Fruit fly (Drosophila melanogaster) whole organism, pupa: ENCODE measurements around the gene CG2126.

Experiments used
- CG10348 ChIP-seq: fragments of 200-800 bp; sonication (Bioruptor generic); IDR thresholded peaks from 2 replicates; pipeline ENCODE4 v1.3.6; 2022; ENCODE audit warnings: missing biosample characterization, missing genetic modification characterization
- CG12605 ChIP-seq: fragments of 200-800 bp; sonication (Bioruptor generic); IDR thresholded peaks from 2 replicates; pipeline ENCODE4 v1.3.6; 2022; ENCODE audit warnings: missing biosample characterization, missing genetic modification characterization
- CG13204 ChIP-seq: fragments of 200-800 bp; sonication (Bioruptor generic); optimal IDR thresholded peaks from 2 replicates; lab custom pipeline; 2018; ENCODE audit warnings: missing biosample characterization, mild to moderate bottlenecking, missing genetic modification characterization, moderate library complexity
- CG14655 ChIP-seq: fragments of 200-800 bp; sonication (Bioruptor generic); optimal IDR thresholded peaks from 3 replicates; lab custom pipeline; 2017; ENCODE audit warnings: mild to moderate bottlenecking, missing biosample characterization, missing genetic modification reagents, missing genetic modification characterization
- CG15710 ChIP-seq: fragments of 200-800 bp; sonication (Bioruptor generic); optimal IDR thresholded peaks from 2 replicates; lab custom pipeline; 2018; ENCODE audit warnings: missing biosample characterization, mild to moderate bottlenecking, missing genetic modification characterization, moderate library complexity
- CG17806 ChIP-seq: fragments of 200-800 bp; sonication (Bioruptor generic); optimal IDR thresholded peaks from 2 replicates; lab custom pipeline; 2018; ENCODE audit warnings: missing biosample characterization, mild to moderate bottlenecking, missing genetic modification characterization, moderate library complexity
- CG32121 ChIP-seq: fragments of 200-800 bp; sonication (Bioruptor generic); IDR thresholded peaks from 2 replicates; pipeline ENCODE4 v1.3.6; 2022; ENCODE audit warnings: missing biosample characterization, missing genetic modification characterization
- CG34367 ChIP-seq: fragments of 200-800 bp; sonication (Bioruptor generic); optimal IDR thresholded peaks from 2 replicates; lab custom pipeline; 2018; ENCODE audit warnings: missing biosample characterization, mild to moderate bottlenecking, missing genetic modification characterization
- CG4496 ChIP-seq: fragments of 200-800 bp; sonication (Bioruptor generic); IDR thresholded peaks from 3 replicates; pipeline ENCODE4 v1.3.6; 2022; ENCODE audit warnings: missing biosample characterization, missing genetic modification characterization
- CG8159 ChIP-seq: fragments of 200-800 bp; sonication (Bioruptor generic); optimal IDR thresholded peaks from 3 replicates; lab custom pipeline; 2018; ENCODE audit warnings: missing biosample characterization, mild to moderate bottlenecking, missing genetic modification characterization, moderate library complexity
- CG8301 ChIP-seq: fragments of 200-800 bp; sonication (Bioruptor generic); optimal IDR thresholded peaks from 2 replicates; lab custom pipeline; 2018; ENCODE audit warnings: missing biosample characterization, mild to moderate bottlenecking, missing genetic modification characterization
- CG9948 ChIP-seq: fragments of 200-800 bp; sonication (Bioruptor generic); optimal IDR thresholded peaks from 2 replicates; lab custom pipeline; 2018; ENCODE audit warnings: missing biosample characterization, mild to moderate bottlenecking, missing genetic modification characterization, moderate library complexity
- D1 ChIP-seq: fragments of 200-800 bp; sonication (Bioruptor generic); optimal IDR thresholded peaks from 2 replicates; lab custom pipeline; 2018; ENCODE audit warnings: missing biosample characterization, mild to moderate bottlenecking, missing genetic modification characterization, moderate library complexity
- EcR ChIP-seq: fragments of 200-800 bp; sonication (Bioruptor generic); optimal IDR thresholded peaks from 3 replicates; lab custom pipeline; 2019; ENCODE audit warnings: missing biosample characterization, missing genetic modification characterization, mild to moderate bottlenecking, moderate library complexity, missing genetic modification reagents
- Ets98B ChIP-seq: fragments of 200-800 bp; sonication (Bioruptor generic); IDR thresholded peaks from 2 replicates; pipeline ENCODE4 v1.3.6; 2022; ENCODE audit warnings: missing biosample characterization, missing genetic modification characterization
- Pif1A ChIP-seq: fragments of 200-800 bp; sonication (Bioruptor generic); optimal IDR thresholded peaks from 3 replicates; lab custom pipeline; 2016; ENCODE audit warnings: missing biosample characterization, missing genetic modification characterization
- Pif1B ChIP-seq: fragments of 200-800 bp; sonication (Bioruptor generic); optimal IDR thresholded peaks from 3 replicates; lab custom pipeline; 2016; ENCODE audit warnings: missing biosample characterization, missing genetic modification characterization
- Snoo ChIP-seq: fragments of 200-800 bp; sonication (Bioruptor generic); optimal IDR thresholded peaks from 3 replicates; lab custom pipeline; 2017; ENCODE audit warnings: missing biosample characterization, mild to moderate bottlenecking, missing genetic modification characterization, inconsistent platforms
- fd96Ca ChIP-seq: fragments of 200-800 bp; sonication (Bioruptor generic); IDR thresholded peaks from 3 replicates; pipeline ENCODE4 v1.3.6; 2022; ENCODE audit warnings: missing biosample characterization, missing genetic modification characterization
- gl ChIP-seq: fragments of 200-800 bp; sonication (Bioruptor generic); optimal IDR thresholded peaks from 2 replicates; lab custom pipeline; 2018; ENCODE audit warnings: missing biosample characterization, mild to moderate bottlenecking, missing genetic modification characterization
- rn ChIP-seq: fragments of 200-800 bp; sonication (Bioruptor generic); IDR thresholded peaks from 2 replicates; pipeline ENCODE4 v1.3.6; 2022; ENCODE audit warnings: missing biosample characterization, missing genetic modification characterization

The CG2126 gene

DNA sequence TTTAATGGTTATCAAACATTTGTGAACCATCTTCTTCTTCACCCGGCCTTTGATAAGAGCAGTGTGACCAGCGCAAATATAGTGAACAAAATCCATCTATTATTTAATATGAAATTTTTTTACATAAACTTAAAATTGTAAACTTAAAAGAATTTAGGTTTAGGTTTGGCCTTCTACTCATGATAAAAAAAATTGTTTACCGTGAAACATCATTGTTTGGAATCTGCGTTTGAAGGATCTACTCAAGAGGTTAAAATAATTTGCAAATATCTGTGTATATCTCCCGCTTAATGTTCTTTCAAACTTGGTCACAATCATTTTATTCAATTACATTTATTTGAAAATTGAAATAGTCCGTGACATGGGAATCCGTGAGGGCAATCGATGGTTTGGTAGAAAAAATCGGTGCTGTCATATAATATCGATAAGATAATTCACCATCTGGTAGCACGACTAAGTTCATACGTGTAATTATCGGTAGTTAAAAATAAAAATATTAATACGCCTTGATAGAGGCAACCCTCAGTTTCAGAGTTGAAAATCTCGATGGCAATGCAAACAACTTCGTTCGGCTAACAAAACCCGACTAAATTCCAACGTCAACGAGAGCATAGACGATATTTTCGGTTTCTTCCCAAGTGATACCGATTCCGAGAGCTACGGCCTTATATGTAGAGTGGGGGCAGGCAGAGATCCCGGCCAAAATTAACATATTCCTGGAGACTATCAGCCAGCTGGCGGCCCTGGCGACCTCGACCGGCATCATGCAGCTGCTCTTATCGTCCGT lies 4.5 kb downstream of the CG2126 start, which contains the start of the genes betaGlu and sip3:
Gene betaGlu (minus strand): TSS at position 59 of the 787 bp plus-strand sequence.
Gene sip3 (plus strand): TSS at position 430 of the 787 bp plus-strand sequence.
- no peak for TF ChIP-seq CG32121 (GFP tag; lab: Robert Waterston, UW)
- TF ChIP-seq Pif1B (GFP tag; lab: Kevin White, UChicago), result peak; percentile 5

DNA sequence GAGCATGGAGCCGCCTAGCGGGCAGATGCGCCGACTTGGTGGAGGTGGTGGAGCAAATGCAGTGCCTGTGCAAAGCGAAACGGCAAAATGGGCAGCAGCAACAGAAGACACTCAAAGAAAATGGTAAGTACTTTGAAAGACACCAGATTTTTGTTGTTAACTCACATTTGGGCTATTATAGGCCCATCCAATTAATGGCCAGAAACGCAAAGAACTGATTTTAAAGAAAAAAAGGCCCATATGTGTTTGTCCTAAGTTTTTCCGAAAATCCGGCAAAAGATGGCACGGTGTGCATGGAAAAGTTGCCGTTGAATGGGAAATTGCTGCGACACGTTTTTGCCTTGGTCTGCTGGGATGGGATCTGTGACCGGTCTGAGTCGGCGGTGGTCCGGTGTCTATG lies 8.3 kb downstream of the CG2126 start:
- peak; percentile 89 for TF ChIP-seq Ets98B (GFP tag; lab: Robert Waterston, UW)
- TF ChIP-seq CG32121 (GFP tag; lab: Robert Waterston, UW), result peak; percentile 85
- no peak for TF ChIP-seq gl
- TF ChIP-seq EcR (GFP tag; lab: Kevin White, UChicago), result no peak
- TF ChIP-seq rn, result peak; percentile 63
- TF ChIP-seq Snoo (tag; lab: Kevin White, UChicago), result no peak
- no peak for TF ChIP-seq D1
- no peak for TF ChIP-seq CG10348 (GFP tag; lab: Robert Waterston, UW)
- TF ChIP-seq fd96Ca (GFP tag; lab: Robert Waterston, UW), result peak; percentile 93
- peak; percentile 71 for TF ChIP-seq CG9948 (tag; lab: Kevin White, UChicago)
- peak; percentile 92 for TF ChIP-seq CG8301 (tag; lab: Kevin White, UChicago)
- no peak for TF ChIP-seq CG13204
- peak; percentile 61 for TF ChIP-seq CG17806 (tag; lab: Kevin White, UChicago)
- TF ChIP-seq CG34367 (tag; lab: Kevin White, UChicago), result no peak
- TF ChIP-seq Pif1B (GFP tag; lab: Kevin White, UChicago), result peak; percentile 53
- TF ChIP-seq CG12605 (GFP tag; lab: Robert Waterston, UW), result peak; percentile 68
- no peak for TF ChIP-seq CG15710 (tag; lab: Kevin White, UChicago)
- TF ChIP-seq Pif1A (GFP tag; lab: Kevin White, UChicago), result peak; percentile 75
- peak; percentile 91 for TF ChIP-seq CG14655 (GFP tag; lab: Kevin White, UChicago)
- peak; percentile 89 for TF ChIP-seq CG4496 (GFP tag; lab: Robert Waterston, UW)
- TF ChIP-seq CG8159 (tag; lab: Kevin White, UChicago), result peak; percentile 45

DNA sequence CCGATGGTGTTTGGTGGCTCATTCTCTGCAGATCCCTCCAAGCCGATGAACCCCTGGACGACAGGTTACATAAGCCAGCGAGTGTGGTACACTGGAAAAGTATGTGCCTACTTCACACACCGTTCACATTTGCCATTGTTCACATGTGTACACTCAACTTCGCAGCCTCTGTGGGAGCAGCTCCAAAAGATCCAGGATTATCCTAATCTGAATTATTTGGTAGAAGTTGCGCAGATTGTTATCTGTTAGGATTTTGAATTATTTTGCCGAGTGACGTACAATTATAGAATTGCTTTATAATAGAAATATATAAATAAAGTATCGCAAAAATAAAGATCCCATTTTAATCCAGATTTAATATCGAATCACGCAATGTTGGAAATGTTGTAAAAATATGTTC lies 8.9 kb downstream of the CG2126 start:
- TF ChIP-seq CG4496 (GFP tag; lab: Robert Waterston, UW), result no peak
- TF ChIP-seq rn, result no peak
- TF ChIP-seq CG12605 (GFP tag; lab: Robert Waterston, UW), result no peak
- TF ChIP-seq CG8301 (tag; lab: Kevin White, UChicago), result peak; percentile 71
- 0 out of 3 replicates have a peak, but pooled peaks have one; percentile 25 for TF ChIP-seq fd96Ca (GFP tag; lab: Robert Waterston, UW)
- peak; percentile 56 for TF ChIP-seq Pif1A (GFP tag; lab: Kevin White, UChicago)
- TF ChIP-seq CG14655 (GFP tag; lab: Kevin White, UChicago), result peak; percentile 84
- peak; percentile 32 for TF ChIP-seq CG17806 (tag; lab: Kevin White, UChicago)
- TF ChIP-seq EcR (GFP tag; lab: Kevin White, UChicago), result no peak
- no peak for TF ChIP-seq CG13204
- no peak for TF ChIP-seq D1
- TF ChIP-seq CG34367 (tag; lab: Kevin White, UChicago), result peak; percentile 14
- no peak for TF ChIP-seq CG15710 (tag; lab: Kevin White, UChicago)
- TF ChIP-seq Snoo (tag; lab: Kevin White, UChicago), result no peak
- no peak for TF ChIP-seq CG32121 (GFP tag; lab: Robert Waterston, UW)
- TF ChIP-seq Ets98B (GFP tag; lab: Robert Waterston, UW), result no peak
- no peak for TF ChIP-seq gl
- TF ChIP-seq Pif1B (GFP tag; lab: Kevin White, UChicago), result peak; percentile 47
- no peak for TF ChIP-seq CG10348 (GFP tag; lab: Robert Waterston, UW)
- TF ChIP-seq CG9948 (tag; lab: Kevin White, UChicago), result peak; percentile 47
- peak; percentile 54 for TF ChIP-seq CG8159 (tag; lab: Kevin White, UChicago)

DNA sequence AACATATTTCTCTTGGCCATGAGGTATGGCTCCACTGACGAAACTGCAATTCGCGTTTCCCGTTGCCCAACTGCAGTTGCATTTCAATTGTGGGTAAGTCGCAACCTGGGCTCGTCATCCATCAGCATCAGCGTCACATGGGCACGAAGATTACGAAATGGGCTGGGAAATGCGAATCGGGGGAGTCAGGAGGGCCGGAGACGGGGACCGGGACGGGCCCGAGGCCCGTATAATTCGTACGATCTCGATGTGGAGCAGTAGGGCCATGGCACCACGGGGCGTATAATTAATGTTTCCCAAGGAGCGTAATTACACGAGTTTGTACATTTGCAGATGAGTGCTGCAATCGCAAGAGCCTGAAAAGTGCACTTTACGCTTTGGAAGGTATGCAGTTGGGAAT lies 11.3 kb downstream of the CG2126 start:
- no peak for TF ChIP-seq CG12605 (GFP tag; lab: Robert Waterston, UW)
- TF ChIP-seq CG17806 (tag; lab: Kevin White, UChicago), result no peak
- TF ChIP-seq Snoo (tag; lab: Kevin White, UChicago), result no peak
- TF ChIP-seq CG10348 (GFP tag; lab: Robert Waterston, UW), result no peak
- TF ChIP-seq CG13204, result no peak
- no peak for TF ChIP-seq CG32121 (GFP tag; lab: Robert Waterston, UW)
- no peak for TF ChIP-seq Pif1B (GFP tag; lab: Kevin White, UChicago)
- TF ChIP-seq Ets98B (GFP tag; lab: Robert Waterston, UW), result no peak
- no peak for TF ChIP-seq D1
- no peak for TF ChIP-seq CG8159 (tag; lab: Kevin White, UChicago)
- TF ChIP-seq CG9948 (tag; lab: Kevin White, UChicago), result no peak
- no peak for TF ChIP-seq CG15710 (tag; lab: Kevin White, UChicago)
- TF ChIP-seq gl, result no peak
- TF ChIP-seq CG8301 (tag; lab: Kevin White, UChicago), result no peak

DNA sequence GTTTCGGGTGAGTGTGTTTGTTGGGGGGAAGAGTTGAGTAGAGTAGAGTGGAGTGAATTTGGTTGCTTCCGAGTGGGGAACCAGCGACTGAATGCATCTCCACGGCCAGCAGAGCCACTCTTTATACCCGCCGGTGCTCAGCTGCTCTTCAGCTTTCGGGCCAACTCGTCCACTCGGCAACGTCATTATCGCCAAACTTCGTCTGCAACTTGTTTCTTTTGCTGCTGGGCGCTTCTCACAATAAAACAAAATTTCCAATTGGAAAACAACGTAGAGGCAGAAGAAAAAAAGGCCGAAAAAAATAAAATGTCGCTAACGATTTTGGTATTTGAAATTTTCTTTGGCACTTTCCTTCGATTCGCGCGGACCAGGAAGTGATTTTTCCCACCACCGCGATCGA lies 11.8 kb downstream of the CG2126 start, which contains the start of gene CG2150:
Gene CG2150 (minus strand): TSS at position 101 of the 400 bp plus-strand sequence.
- TF ChIP-seq CG10348 (GFP tag; lab: Robert Waterston, UW), result no peak
- TF ChIP-seq CG4496 (GFP tag; lab: Robert Waterston, UW), result peak; percentile 16; the same call in 1 of the 3 replicates
- TF ChIP-seq Ets98B (GFP tag; lab: Robert Waterston, UW), result peak; percentile 24; the same call in 1 of the 2 replicates
